Worm (Caenorhabditis elegans): ENCODE results near the gene Y44A6B.3.

DNA sequence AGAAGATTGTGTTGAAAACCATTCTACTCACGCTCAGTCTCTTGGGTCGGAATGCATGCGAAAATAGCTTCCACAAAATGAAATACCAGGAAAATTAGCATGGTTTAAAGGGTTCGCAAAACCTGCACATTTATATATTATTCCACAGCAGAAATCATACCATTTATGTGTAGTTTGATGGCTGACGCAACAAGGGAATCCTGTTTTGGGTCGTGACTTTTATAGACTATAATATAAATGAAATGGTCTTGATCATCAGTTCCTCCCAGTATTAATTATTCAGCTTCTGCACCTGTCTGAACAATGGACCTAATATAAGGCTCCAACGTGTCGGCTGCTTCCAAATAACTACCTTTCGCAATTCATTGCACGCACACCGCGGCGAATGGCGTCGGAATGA, 15.2 kb downstream of the Y44A6B.3 start, which contains the start of gene F46B3.8:
- no peak for TF ChIP-seq him-1 (tag; optimal IDR thresholded peaks at IDR 0.05)
- TF ChIP-seq dao-5 (tag; optimal IDR thresholded peaks at IDR 0.05), result no peak

Data from whole organism, L4/young adult.